Fruit fly (Drosophila melanogaster) whole organism, embryonic: ENCODE data around the gene CG14400.
A peak's percentile ranks its signal among the peaks of the same experiment; 100 is the strongest.

Source experiments
- Aef1 ChIP-seq: fragments of 200-800 bp; sonication (Bioruptor generic); IDR thresholded peaks from 3 replicates; pipeline ENCODE4 v1.3.6; 2022; ENCODE audit warnings: missing biosample characterization, missing genetic modification characterization
- CG12071 ChIP-seq: fragments of 200-800 bp; sonication (Bioruptor generic); optimal IDR thresholded peaks from 3 replicates; lab custom pipeline; 2018; ENCODE audit warnings: missing biosample characterization, mild to moderate bottlenecking, missing genetic modification characterization
- CG13775 ChIP-seq: fragments of 200-800 bp; sonication (Bioruptor generic); optimal IDR thresholded peaks from 3 replicates; lab custom pipeline; 2017; ENCODE audit warnings: missing biosample characterization, mild to moderate bottlenecking, missing genetic modification characterization
- CG14965 ChIP-seq: fragments of 200-800 bp; sonication (Bioruptor generic); optimal IDR thresholded peaks from 2 replicates; lab custom pipeline; 2016; ENCODE audit warnings: missing biosample characterization, missing genetic modification characterization, borderline replicate concordance
- CG15514 ChIP-seq: fragments of 200-800 bp; sonication (Bioruptor generic); optimal IDR thresholded peaks from 3 replicates; lab custom pipeline; 2017; ENCODE audit warnings: missing biosample characterization, missing genetic modification characterization, mild to moderate bottlenecking, moderate library complexity, missing genetic modification reagents
- CG17829 ChIP-seq: fragments of 200-800 bp; optimal IDR thresholded peaks from 2 replicates; lab custom pipeline; 2019; ENCODE audit warnings: missing biosample characterization, mild to moderate bottlenecking, missing genetic modification characterization, moderate library complexity
- CG2712 ChIP-seq: fragments of 200-800 bp; optimal IDR thresholded peaks from 3 replicates; lab custom pipeline; 2019; ENCODE audit warnings: missing biosample characterization, mild to moderate bottlenecking, missing genetic modification characterization, moderate library complexity
- CG31224 ChIP-seq: fragments of 200-800 bp; sonication (Bioruptor generic); IDR thresholded peaks from 2 replicates; pipeline ENCODE4 v1.3.6; 2022; ENCODE audit warnings: missing biosample characterization, missing genetic modification characterization
- CG33557 ChIP-seq: fragments of 200-800 bp; sonication (Bioruptor generic); optimal IDR thresholded peaks from 2 replicates; lab custom pipeline; 2019; ENCODE audit warnings: missing biosample characterization, mild to moderate bottlenecking, missing genetic modification characterization, moderate library complexity
- CG4328 ChIP-seq: fragments of 200-800 bp; sonication (Bioruptor generic); optimal IDR thresholded peaks from 3 replicates; lab custom pipeline; 2017; ENCODE audit warnings: missing biosample characterization, missing genetic modification reagents, missing genetic modification characterization
- CG8281 ChIP-seq: fragments of 200-800 bp; sonication (Bioruptor generic); optimal IDR thresholded peaks from 2 replicates; lab custom pipeline; 2018; ENCODE audit warnings: missing biosample characterization, mild to moderate bottlenecking, missing genetic modification characterization, moderate library complexity
- CG8765 ChIP-seq: fragments of 200-800 bp; sonication (Bioruptor generic); IDR thresholded peaks from 2 replicates; pipeline ENCODE4 v1.3.6; 2022; ENCODE audit warnings: missing biosample characterization, missing genetic modification characterization
- CG9609 ChIP-seq: fragments of 200-800 bp; sonication (Bioruptor generic); optimal IDR thresholded peaks from 3 replicates; lab custom pipeline; 2016; ENCODE audit warnings: missing biosample characterization, missing genetic modification characterization
- CTCF ChIP-seq: fragments of 200-800 bp; sonication (Bioruptor generic); optimal IDR thresholded peaks from 2 replicates; lab custom pipeline; 2017; ENCODE audit warnings: missing biosample characterization, mild to moderate bottlenecking, missing genetic modification characterization, moderate library complexity
- Drgx ChIP-seq: fragments of 200-800 bp; sonication (Bioruptor generic); IDR thresholded peaks from 2 replicates; pipeline ENCODE4 v1.3.6; 2022; ENCODE audit warnings: missing biosample characterization, missing genetic modification characterization
- Fer1 ChIP-seq: fragments of 200-800 bp; sonication (Bioruptor generic); optimal IDR thresholded peaks from 2 replicates; lab custom pipeline; 2017; ENCODE audit warnings: missing biosample characterization, mild to moderate bottlenecking, missing genetic modification characterization
- HLH4C ChIP-seq: fragments of 200-800 bp; sonication (Bioruptor generic); IDR thresholded peaks from 3 replicates; pipeline ENCODE4 v1.3.6; 2022; ENCODE audit warnings: missing biosample characterization, missing genetic modification characterization; ENCODE audit not compliant: partially characterized antibody
- Hand ChIP-seq: fragments of 200-800 bp; sonication (Bioruptor generic); optimal IDR thresholded peaks from 2 replicates; lab custom pipeline; 2017; ENCODE audit warnings: mild to moderate bottlenecking, missing biosample characterization, missing genetic modification reagents, missing genetic modification characterization
- Jarid2 ChIP-seq: fragments of 200-800 bp; sonication (Bioruptor generic); optimal IDR thresholded peaks from 3 replicates; lab custom pipeline; 2017; ENCODE audit warnings: mild to moderate bottlenecking, missing biosample characterization, missing genetic modification reagents, missing genetic modification characterization
- NfI ChIP-seq: fragments of 200-800 bp; sonication (Bioruptor generic); optimal IDR thresholded peaks from 3 replicates; lab custom pipeline; 2018; ENCODE audit warnings: missing biosample characterization, mild to moderate bottlenecking, missing genetic modification characterization, moderate library complexity
- Ptx1 ChIP-seq: fragments of 200-800 bp; sonication (Bioruptor generic); IDR thresholded peaks from 2 replicates; pipeline ENCODE4 v1.3.6; 2022; ENCODE audit warnings: missing biosample characterization, missing genetic modification characterization
- az2 ChIP-seq: fragments of 200-800 bp; sonication (Bioruptor generic); optimal IDR thresholded peaks from 3 replicates; lab custom pipeline; 2016; ENCODE audit warnings: missing biosample characterization, missing genetic modification characterization
- crol ChIP-seq: fragments of 200-800 bp; sonication (Bioruptor generic); IDR thresholded peaks from 2 replicates; pipeline ENCODE4 v1.3.6; 2022; ENCODE audit warnings: missing biosample characterization, missing genetic modification characterization
- dmrt99B ChIP-seq: fragments of 200-800 bp; sonication (Bioruptor generic); optimal IDR thresholded peaks from 2 replicates; lab custom pipeline; 2018; ENCODE audit warnings: missing biosample characterization, mild to moderate bottlenecking, missing genetic modification characterization, moderate library complexity
- eve ChIP-seq, 2 experiments: fragments of >200 bp; optimal IDR thresholded peaks; 2 replicates each; lab custom pipeline; 2017; ENCODE audit warnings: missing biosample characterization in 2 of 2, missing genetic modification characterization in 2 of 2
- exex ChIP-seq: fragments of 200-800 bp; sonication (Bioruptor generic); optimal IDR thresholded peaks from 4 replicates; lab custom pipeline; 2018; ENCODE audit warnings: missing biosample characterization, mild to moderate bottlenecking, missing genetic modification characterization, moderate library complexity
- eyg ChIP-seq: fragments of 200-800 bp; sonication (Bioruptor generic); optimal IDR thresholded peaks from 3 replicates; lab custom pipeline; 2016; ENCODE audit warnings: missing biosample characterization, missing genetic modification characterization
- gro ChIP-seq: fragments of 200-800 bp; sonication (Bioruptor generic); optimal IDR thresholded peaks from 2 replicates; lab custom pipeline; 2016; ENCODE audit warnings: missing biosample characterization, missing genetic modification characterization
- ind ChIP-seq: fragments of 200-800 bp; sonication (Bioruptor generic); optimal IDR thresholded peaks from 3 replicates; lab custom pipeline; 2016; ENCODE audit warnings: missing biosample characterization, missing genetic modification characterization
- lov ChIP-seq, 2 experiments: fragments of 200-800 bp in 1 of 2; fragments of >200 bp in 1 of 2; sonication (Bioruptor generic) in 1 of 2; IDR thresholded peaks in 1 of 2; optimal IDR thresholded peaks in 1 of 2; 2 replicates in 1 of 2; 3 replicates in 1 of 2; pipeline versions ENCODE4 v1.3.6 to Lab custom; 2017 to 2022; ENCODE audit warnings: missing biosample characterization in 1 of 2, missing genetic modification characterization in 1 of 2
- nom ChIP-seq: fragments of 200-800 bp; sonication (Bioruptor generic); optimal IDR thresholded peaks from 2 replicates; lab custom pipeline; 2017; ENCODE audit warnings: missing biosample characterization, missing genetic modification characterization, mild to moderate bottlenecking, moderate library complexity, missing genetic modification reagents
- oc ChIP-seq: fragments of 200-800 bp; sonication (Bioruptor generic); optimal IDR thresholded peaks from 2 replicates; lab custom pipeline; 2018; ENCODE audit warnings: missing biosample characterization, mild to moderate bottlenecking, missing genetic modification characterization, moderate library complexity
- odd ChIP-seq: fragments of 200-800 bp; sonication (Bioruptor generic); optimal IDR thresholded peaks from 2 replicates; lab custom pipeline; 2017; ENCODE audit warnings: missing biosample characterization, mild to moderate bottlenecking, missing genetic modification characterization
- pb ChIP-seq: fragments of 200-800 bp; sonication (Bioruptor generic); optimal IDR thresholded peaks from 3 replicates; lab custom pipeline; 2016; ENCODE audit warnings: missing biosample characterization, missing genetic modification characterization
- repo ChIP-seq: fragments of 200-800 bp; sonication (Bioruptor generic); optimal IDR thresholded peaks from 2 replicates; lab custom pipeline; 2016; ENCODE audit warnings: missing biosample characterization, missing genetic modification characterization
- sna ChIP-seq: fragments of 200-800 bp; sonication (Bioruptor generic); IDR thresholded peaks from 2 replicates; pipeline ENCODE4 v1.3.6; 2022; ENCODE audit warnings: missing biosample characterization, missing genetic modification characterization; ENCODE audit not compliant: partially characterized antibody
- stwl ChIP-seq: fragments of 200-800 bp; sonication (Bioruptor generic); optimal IDR thresholded peaks from 3 replicates; lab custom pipeline; 2018; ENCODE audit warnings: missing biosample characterization, mild to moderate bottlenecking, missing genetic modification characterization, moderate library complexity

The CG14400 gene

dm6 chr2L:20807617-20808509 is 49.8 kb downstream of the CG14400 start (continued):
- peak; percentile 30 for TF ChIP-seq CG13775 (GFP tag; lab: Kevin White, UChicago)
- TF ChIP-seq ind: peak; percentile 34
- 0 out of 2 replicates have a peak, but pooled peaks have one; percentile 18 for TF ChIP-seq sna
- TF ChIP-seq nom (GFP tag; lab: Kevin White, UChicago): no peak
- TF ChIP-seq CTCF (GFP tag; lab: Kevin White, UChicago): no peak
- TF ChIP-seq repo (GFP tag; lab: Kevin White, UChicago): no peak
- TF ChIP-seq CG14965 (GFP tag; lab: Kevin White, UChicago): peak; percentile 15
- TF ChIP-seq gro (GFP tag; lab: Kevin White, UChicago): peak; percentile 24
- peak; percentile 76 for TF ChIP-seq Ptx1 (GFP tag; lab: Robert Waterston, UW)
- peak; percentile 74 for TF ChIP-seq Fer1
- TF ChIP-seq oc (tag; lab: Kevin White, UChicago): no peak
- no peak for TF ChIP-seq CG9609
- peak; percentile 41 for TF ChIP-seq odd (GFP tag; lab: Kevin White, UChicago)
- TF ChIP-seq CG2712: peak; percentile 56
- TF ChIP-seq lov (optimal IDR thresholded peaks at IDR 0.05; lab: Kevin White, UChicago): no peak
- no peak for TF ChIP-seq lov (GFP tag; IDR thresholded peaks at IDR 0.05; lab: Robert Waterston, UW)
- peak; percentile 80 for TF ChIP-seq crol (GFP tag; lab: Robert Waterston, UW)
- TF ChIP-seq Drgx (GFP tag; lab: Robert Waterston, UW): peak; percentile 59; the same call in 1 of the 2 replicates
- TF ChIP-seq HLH4C: no peak
- no peak for TF ChIP-seq CG8765
- TF ChIP-seq CG4328: no peak
- no peak for TF ChIP-seq CG8281 (tag; lab: Kevin White, UChicago)
- peak; percentile 35 for TF ChIP-seq az2 (GFP tag; lab: Kevin White, UChicago)
- peak; percentile 65 for TF ChIP-seq CG12071
- peak; percentile 43 for TF ChIP-seq NfI (GFP tag; lab: Kevin White, UChicago)
- TF ChIP-seq Aef1: peak; percentile 25; the same call in 1 of the 3 replicates
- TF ChIP-seq exex (tag; lab: Kevin White, UChicago): peak; percentile 16
- TF ChIP-seq CG31224: peak; percentile 98
- peak; percentile 68 for TF ChIP-seq Hand (GFP tag; lab: Kevin White, UChicago)
- peak; percentile 28 for TF ChIP-seq CG17829
- TF ChIP-seq eyg: peak; percentile 52
- no peak for TF ChIP-seq stwl (tag; lab: Kevin White, UChicago)
- no peak for TF ChIP-seq pb (GFP tag; lab: Kevin White, UChicago)
- TF ChIP-seq CG15514: peak; percentile 66
- TF ChIP-seq eve (GFP tag; optimal IDR thresholded peaks at IDR 0.05; lab: Kevin White, UChicago): peak in 1 of 2 experiments; percentile 80
- peak; percentile 70 for TF ChIP-seq dmrt99B (tag; lab: Kevin White, UChicago)
- no peak for TF ChIP-seq Jarid2
- no peak for TF ChIP-seq CG33557 (GFP tag; lab: Kevin White, UChicago)
